Worm (Caenorhabditis elegans): Measurements from ENCODE around the gene F36A4.5.

DNA sequence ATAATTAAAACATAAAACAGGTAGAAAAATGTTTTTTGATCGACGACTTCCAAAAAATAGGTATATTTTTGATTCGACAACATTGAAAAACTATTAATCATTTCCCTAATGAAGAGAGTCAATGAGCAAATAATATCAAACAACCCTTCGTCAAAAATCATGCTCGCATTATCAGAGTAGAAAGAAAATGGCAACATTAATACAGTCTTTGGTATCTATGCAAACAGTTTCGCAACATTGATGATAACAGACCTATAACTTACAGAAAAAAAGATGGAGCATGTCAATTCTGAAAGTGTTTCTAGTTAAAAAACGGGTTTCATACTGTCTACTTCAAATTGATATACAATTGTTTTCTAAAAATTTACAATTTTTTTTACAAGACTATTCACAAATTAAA is 19.7 kb downstream of the F36A4.5 start:
- TF ChIP-seq ama-1 (optimal IDR thresholded peaks at IDR 0.05) (no peak), pqm-1 (tag; optimal IDR thresholded peaks at IDR 0.05) (no peak), hlh-15 (tag; optimal IDR thresholded peaks at IDR 0.05) (no peak), C08G9.2 (tag; optimal IDR thresholded peaks at IDR 0.05) (no peak), ets-4 (tag; optimal IDR thresholded peaks at IDR 0.05) (no peak), ceh-14 (tag; optimal IDR thresholded peaks at IDR 0.05) (no peak)

All from whole organism, late embryonic.